Worm (Caenorhabditis elegans) whole organism, young adult: ENCODE results near the gene mrpl-49.

Source experiments
- Y67H2A.10 ChIP-seq: fragments of 200-800 bp; sonication (Bioruptor generic); conservative IDR thresholded peaks from 2 replicates; pipeline ENCODE4 v1.3.6; 2022; ENCODE audit warnings: missing genetic modification reagents, missing genetic modification characterization, missing compliant biosample characterization
- aptf-3 ChIP-seq: fragments of 200-800 bp; sonication (Bioruptor generic); IDR thresholded peaks from 2 replicates; pipeline ENCODE4 v1.3.6; 2022; ENCODE audit warnings: missing genetic modification characterization, missing compliant biosample characterization
- ceh-100 ChIP-seq: fragments of 200-800 bp; sonication (Bioruptor generic); IDR thresholded peaks from 2 replicates; pipeline ENCODE4 v1.3.6; 2022; ENCODE audit warnings: missing genetic modification reagents, missing genetic modification characterization, missing compliant biosample characterization
- hmg-1.2 ChIP-seq: fragments of 200-800 bp; sonication (Bioruptor generic); IDR thresholded peaks from 2 replicates; pipeline ENCODE4 v1.3.6; 2022; ENCODE audit warnings: missing genetic modification reagents, missing genetic modification characterization, missing compliant biosample characterization
- lin-40 ChIP-seq: sonication (generic microtip); optimal IDR thresholded peaks from 2 replicates; lab custom pipeline; 2016; ENCODE audit warnings: missing genetic modification characterization, mild to moderate bottlenecking, missing compliant biosample characterization, missing genotype, missing genetic modification reagents
- lsy-27 ChIP-seq: sonication (generic microtip); optimal IDR thresholded peaks from 2 replicates; lab custom pipeline; 2017; ENCODE audit warnings: missing genetic modification characterization, mild to moderate bottlenecking, missing compliant biosample characterization, antibody characterized with exemption, missing genotype, borderline replicate concordance; ENCODE audit not compliant: insufficient read depth
- madf-6 ChIP-seq: fragments of 200-800 bp; sonication (Bioruptor generic); IDR thresholded peaks from 2 replicates; pipeline ENCODE4 v1.3.6; 2022; ENCODE audit warnings: missing genetic modification reagents, missing genetic modification characterization, missing compliant biosample characterization
- nfya-1 ChIP-seq: sonication (generic microtip); optimal IDR thresholded peaks from 2 replicates; lab custom pipeline; 2017; ENCODE audit warnings: antibody characterized with exemption, missing compliant biosample characterization, missing genetic modification characterization, borderline replicate concordance; ENCODE audit not compliant: insufficient read depth
- pbrm-1 ChIP-seq: fragments of 200-800 bp; sonication (Bioruptor generic); IDR thresholded peaks from 2 replicates; pipeline ENCODE4 v1.3.6; 2022; ENCODE audit warnings: missing genetic modification reagents, missing genetic modification characterization, missing compliant biosample characterization
- snpc-4 ChIP-seq, 5 experiments: fragments of 150-350 bp in 1 of 5; sonication (generic microtip) in 4 of 5; optimal IDR thresholded peaks; 2 replicates each; lab custom pipeline; 2014 to 2018; ENCODE audit warnings: missing genetic modification characterization in 5 of 5, missing biosample characterization in 3 of 5, antibody characterized with exemption in 2 of 5, mild to moderate bottlenecking in 2 of 5, missing compliant biosample characterization in 2 of 5, missing genotype in 2 of 5, moderate library complexity in 2 of 5, missing genetic modification reagents in 1 of 5
- tlf-1 ChIP-seq: fragments of 200-800 bp; sonication (Bioruptor generic); optimal IDR thresholded peaks from 2 replicates; lab custom pipeline; 2018; ENCODE audit warnings: mild to moderate bottlenecking, missing genetic modification characterization, missing compliant biosample characterization

DNA sequence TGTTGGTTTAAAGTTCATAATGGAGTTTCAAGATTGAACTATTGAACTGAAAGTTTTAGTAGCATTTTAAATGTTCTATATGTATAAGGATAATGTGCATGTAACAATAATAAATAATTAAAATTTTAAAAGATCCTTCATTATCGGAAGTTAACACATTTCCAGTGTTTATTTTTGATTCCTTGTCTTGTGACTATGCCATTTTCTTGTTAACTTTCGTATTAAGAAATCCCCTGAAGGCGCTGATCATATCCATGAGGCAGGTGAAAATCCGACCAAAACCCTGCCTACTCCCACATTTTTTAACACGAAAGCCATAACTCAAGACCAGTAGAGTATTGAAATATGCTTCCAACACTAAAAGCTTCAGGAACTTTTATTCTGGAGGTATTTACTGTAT lies 8.7 kb upstream of the mrpl-49 start, which contains the start of gene R11D1.7:
- TF ChIP-seq lin-40 (tag; lab: Kevin White, UChicago), result no peak
- TF ChIP-seq tlf-1 (GFP tag; lab: Kevin White, UChicago), result no peak
- no peak for TF ChIP-seq snpc-4 (GFP tag; optimal IDR thresholded peaks at IDR 0.05; lab: Kevin White, UChicago)
- TF ChIP-seq snpc-4 (tag; optimal IDR thresholded peaks at IDR 0.05; lab: Kevin White, UChicago), result no peak
- TF ChIP-seq pbrm-1 (GFP tag; lab: Robert Waterston, UW), result no peak
- TF ChIP-seq madf-6 (GFP tag; lab: Robert Waterston, UW), result no peak
- TF ChIP-seq ceh-100 (GFP tag; lab: Robert Waterston, UW), result no peak
- TF ChIP-seq hmg-1.2, result no peak
- TF ChIP-seq nfya-1 (tag; lab: Kevin White, UChicago), result no peak
- TF ChIP-seq lsy-27 (tag; lab: Kevin White, UChicago), result no peak
- TF ChIP-seq aptf-3 (GFP tag; lab: Robert Waterston, UW), result no peak
- TF ChIP-seq Y67H2A.10 (GFP tag; lab: Robert Waterston, UW), result no peak
